Worm (Caenorhabditis elegans): ENCODE data around the gene F36G9.13.

DNA sequence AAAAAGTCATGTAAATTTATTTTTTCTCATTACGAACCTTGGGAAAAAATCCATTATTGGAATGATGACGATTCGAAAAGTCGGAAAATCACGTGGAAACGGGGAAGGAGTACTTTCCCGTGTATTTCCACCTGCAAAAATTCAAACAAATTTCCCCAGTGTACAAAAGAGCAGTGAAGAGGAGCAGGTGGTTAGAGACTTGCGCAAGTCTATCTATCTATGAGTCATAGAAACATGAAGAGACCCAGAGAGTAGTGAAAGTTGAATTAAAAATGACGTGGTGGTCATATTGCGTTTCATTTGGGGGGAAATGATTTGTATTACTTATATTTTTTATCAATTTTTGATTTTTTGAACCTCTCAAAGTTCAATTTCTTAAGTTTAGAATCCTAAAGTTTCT, 17.3 kb downstream of the F36G9.13 start, which contains the start of gene nhr-50:
- TF ChIP-seq F13H6.1 (tag; optimal IDR thresholded peaks at IDR 0.05): peak; percentile 53
- TF ChIP-seq unc-39 (tag; optimal IDR thresholded peaks at IDR 0.05): no peak
- no peak for TF ChIP-seq alr-1 (tag; optimal IDR thresholded peaks at IDR 0.05)
- no peak for TF ChIP-seq snpc-4 (tag; optimal IDR thresholded peaks at IDR 0.05)
- no peak for TF ChIP-seq unc-62 (GFP tag; optimal IDR thresholded peaks at IDR 0.05)
- TF ChIP-seq mab-5 (tag; optimal IDR thresholded peaks at IDR 0.05): no peak
- TF ChIP-seq ztf-11 (tag; optimal IDR thresholded peaks at IDR 0.05): no peak
- TF ChIP-seq ZK546.5 (tag; optimal IDR thresholded peaks at IDR 0.05): no peak
- no peak for TF ChIP-seq elt-1 (tag; optimal IDR thresholded peaks at IDR 0.05)
- no peak for TF ChIP-seq nhr-12 (tag; optimal IDR thresholded peaks at IDR 0.05)
- TF ChIP-seq fos-1 (tag; optimal IDR thresholded peaks at IDR 0.05): peak; percentile 99
- no peak for TF ChIP-seq nhr-77 (tag; optimal IDR thresholded peaks at IDR 0.05)
